Worm (Caenorhabditis elegans) whole organism, late embryonic: Measurements from ENCODE around the gene sdz-21.

Experiments
- K02D7.2 ChIP-seq: sonication (generic microtip); optimal IDR thresholded peaks from 2 replicates; lab custom pipeline; 2017; ENCODE audit warnings: mild to moderate bottlenecking, missing genetic modification characterization, missing compliant biosample characterization
- ceh-19 ChIP-seq: fragments of 200-800 bp; sonication (Bioruptor generic); optimal IDR thresholded peaks from 2 replicates; lab custom pipeline; 2018; ENCODE audit warnings: mild to moderate bottlenecking, missing genetic modification characterization, missing compliant biosample characterization
- ceh-2 ChIP-seq: sonication (generic microtip); optimal IDR thresholded peaks from 2 replicates; lab custom pipeline; 2016; ENCODE audit warnings: missing genotype, missing genetic modification characterization, missing compliant biosample characterization
- ceh-34 ChIP-seq: sonication (generic microtip); optimal IDR thresholded peaks from 2 replicates; lab custom pipeline; 2016; ENCODE audit warnings: mild to moderate bottlenecking, missing genetic modification characterization, missing compliant biosample characterization
- dmd-4 ChIP-seq: sonication (generic microtip); optimal IDR thresholded peaks from 2 replicates; lab custom pipeline; 2016; ENCODE audit warnings: borderline replicate concordance, missing genetic modification characterization, missing compliant biosample characterization
- hlh-8 ChIP-seq: sonication (generic microtip); optimal IDR thresholded peaks from 2 replicates; lab custom pipeline; 2016; ENCODE audit warnings: missing genotype, missing genetic modification characterization, missing compliant biosample characterization
- lim-6 ChIP-seq: sonication (generic microtip); optimal IDR thresholded peaks from 2 replicates; lab custom pipeline; 2016; ENCODE audit warnings: missing genetic modification characterization, missing compliant biosample characterization
- madf-2 ChIP-seq: sonication (generic microtip); optimal IDR thresholded peaks from 2 replicates; lab custom pipeline; 2017; ENCODE audit warnings: missing genetic modification characterization, missing compliant biosample characterization
- pqm-1 ChIP-seq: sonication (generic microtip); optimal IDR thresholded peaks from 2 replicates; lab custom pipeline; 2016; ENCODE audit warnings: missing genetic modification characterization, missing compliant biosample characterization
- rnt-1 ChIP-seq: sonication (generic microtip); optimal IDR thresholded peaks from 2 replicates; lab custom pipeline; 2016; ENCODE audit warnings: missing genetic modification characterization, missing compliant biosample characterization

ce11 chrIII:5680141-5680540 lies 23.3 kb upstream of the sdz-21 start, which contains the start of gene pst-2:
- TF ChIP-seq ceh-2, result no peak
- TF ChIP-seq lim-6 (tag; lab: Kevin White, UChicago), result no peak
- TF ChIP-seq ceh-34, result no peak
- no peak for TF ChIP-seq rnt-1
- TF ChIP-seq K02D7.2 (tag; lab: Kevin White, UChicago), result no peak
- TF ChIP-seq hlh-8, result no peak
- no peak for TF ChIP-seq pqm-1 (tag; lab: Kevin White, UChicago)
- no peak for TF ChIP-seq dmd-4 (tag; lab: Kevin White, UChicago)
- TF ChIP-seq ceh-19, result no peak
- no peak for TF ChIP-seq madf-2 (tag; lab: Kevin White, UChicago)
